Worm (Caenorhabditis elegans): ENCODE data around the gene H03E18.2.

Gene H03E18.2

DNA sequence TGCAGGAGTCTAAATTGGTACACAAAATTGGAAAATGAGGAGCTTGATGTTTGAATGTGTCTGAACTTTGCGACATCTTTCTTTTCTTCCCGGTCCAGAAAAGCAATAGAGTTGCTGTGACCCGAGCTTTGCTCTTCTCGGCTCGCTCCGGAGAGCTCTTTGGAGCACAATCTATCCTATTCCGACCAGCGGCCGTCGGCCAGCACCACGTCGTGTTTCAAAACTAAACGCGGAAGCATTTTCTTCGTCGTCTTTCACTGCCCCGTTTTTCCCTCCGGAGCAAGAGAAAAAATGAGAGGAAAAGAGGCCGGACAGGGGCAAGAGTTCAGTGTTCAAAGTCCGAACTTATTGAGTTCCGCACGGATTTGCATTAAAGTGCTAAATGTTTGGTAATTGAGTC is 41.3 kb downstream of the H03E18.2 start (continued):
- no peak for TF ChIP-seq php-3 (GFP tag; IDR thresholded peaks at IDR 0.05)
- peak; percentile 4 for TF ChIP-seq F37D6.2 (tag; optimal IDR thresholded peaks at IDR 0.05)
- no peak for TF ChIP-seq unc-130 (GFP tag; optimal IDR thresholded peaks at IDR 0.05)
- no peak for TF ChIP-seq Y48G9A.11 (GFP tag; IDR thresholded peaks at IDR 0.05)
- no peak for TF ChIP-seq attf-4 (tag; optimal IDR thresholded peaks at IDR 0.05)
- no peak for TF ChIP-seq snpc-4 (tag; optimal IDR thresholded peaks at IDR 0.05)
- no peak for TF ChIP-seq skn-1 (tag; optimal IDR thresholded peaks at IDR 0.05)
- no peak for TF ChIP-seq dmd-6 (GFP tag; IDR thresholded peaks at IDR 0.05)
- no peak for TF ChIP-seq daf-8 (GFP tag; IDR thresholded peaks at IDR 0.05)
- no peak for TF ChIP-seq ztf-7 (tag; optimal IDR thresholded peaks at IDR 0.05)
- TF ChIP-seq ZK546.5 (tag; optimal IDR thresholded peaks at IDR 0.05), result no peak
- no peak for TF ChIP-seq snpc-1.2 (GFP tag; IDR thresholded peaks at IDR 0.05)

DNA sequence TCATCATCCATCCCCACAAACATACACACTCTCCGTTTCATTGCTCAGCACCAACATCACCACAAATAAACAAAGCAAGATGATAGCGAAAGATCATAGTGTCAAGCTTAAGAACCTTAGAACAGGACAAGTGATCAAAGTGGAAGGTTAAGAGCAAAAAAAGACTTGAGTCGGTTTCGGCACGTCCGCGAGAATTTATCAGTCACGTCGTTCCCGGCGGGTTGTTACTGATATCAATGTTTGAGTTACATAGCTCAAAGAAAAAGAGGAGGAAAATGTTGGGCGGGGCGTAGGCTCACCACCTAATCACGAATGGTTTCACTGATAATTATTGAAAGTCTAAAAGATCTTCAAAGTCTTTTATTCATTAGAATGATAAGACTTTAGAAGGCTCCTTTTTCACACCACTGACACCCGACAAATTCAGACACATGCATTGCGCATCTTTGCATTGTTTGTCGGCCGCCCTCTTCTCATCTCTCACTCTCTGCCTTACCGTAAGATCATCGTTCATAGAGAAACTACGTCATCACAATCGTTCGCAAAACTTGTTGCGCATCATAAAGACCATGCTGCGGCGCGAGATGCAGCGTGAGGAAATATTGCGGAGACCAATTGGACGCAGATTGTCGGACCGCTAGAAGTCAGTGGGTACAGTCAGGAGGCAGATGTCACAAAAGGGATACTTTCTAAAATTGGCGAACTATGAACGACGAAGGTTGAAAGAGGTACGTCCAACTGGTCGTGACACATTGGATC is 43.1 kb downstream of the H03E18.2 start:
- TF ChIP-seq hlh-30 (tag; optimal IDR thresholded peaks at IDR 0.05; ENCODE audit: insufficient read depth) (peak; percentile 83), pqm-1 (tag; optimal IDR thresholded peaks at IDR 0.05) (peak; percentile 49), mxl-3 (GFP tag; optimal IDR thresholded peaks at IDR 0.05) (peak; percentile 93), mep-1 (tag; optimal IDR thresholded peaks at IDR 0.05) (peak; percentile 86), snpc-4 (tag; optimal IDR thresholded peaks at IDR 0.05) (no peak), Y75B8A.6 (GFP tag; IDR thresholded peaks at IDR 0.05) (no peak), spr-1 (tag; optimal IDR thresholded peaks at IDR 0.05) (peak; percentile 68), nhr-6 (tag; optimal IDR thresholded peaks at IDR 0.05) (peak; percentile 27), dmd-8 (GFP tag; IDR thresholded peaks at IDR 0.05) (no peak), dmd-6 (GFP tag; IDR thresholded peaks at IDR 0.05) (peak; percentile 13), nhr-48 (tag; optimal IDR thresholded peaks at IDR 0.05) (peak; percentile 98), duxl-1 (tag; optimal IDR thresholded peaks at IDR 0.05; ENCODE audit: poor library complexity) (peak; percentile 8), nhr-10 (tag; optimal IDR thresholded peaks at IDR 0.05) (peak; percentile 85), T26A8.4 (GFP tag; IDR thresholded peaks at IDR 0.05) (peak; percentile 41; the same call in 1 of the 2 replicates), zag-1 (tag; optimal IDR thresholded peaks at IDR 0.05) (peak; percentile 16), hif-1 (tag; optimal IDR thresholded peaks at IDR 0.05) (peak in 1 of 2 experiments; percentile 63), unc-62 (GFP tag; optimal IDR thresholded peaks at IDR 0.05 in 1 of 2) (peak in 1 of 2 experiments; percentile 100), unc-62 (tag; optimal IDR thresholded peaks at IDR 0.05) (no peak), T20F7.1 (GFP tag; optimal IDR thresholded peaks at IDR 0.05) (no peak), jun-1 (tag; optimal IDR thresholded peaks at IDR 0.05) (peak; percentile 26), hlh-11 (tag; optimal IDR thresholded peaks at IDR 0.05) (peak; percentile 95), lsy-2 (tag; optimal IDR thresholded peaks at IDR 0.05) (peak; percentile 58 to 75), lin-1 (GFP tag; IDR thresholded peaks at IDR 0.05) (no peak), dve-1 (tag; optimal IDR thresholded peaks at IDR 0.05; ENCODE audit: insufficient read depth) (peak; percentile 33), nhr-111 (GFP tag; optimal IDR thresholded peaks at IDR 0.05) (no peak), nhr-77 (tag; optimal IDR thresholded peaks at IDR 0.05) (peak; percentile 24), ama-1 (optimal IDR thresholded peaks at IDR 0.05) (no peak), arid-1 (GFP tag; conservative IDR thresholded peaks at IDR 0.05) (no peak), lin-15B (tag; optimal IDR thresholded peaks at IDR 0.05) (no peak), aha-1 (tag) (peak; percentile 98), ceh-20 (GFP tag; IDR thresholded peaks at IDR 0.05) (peak; percentile 39; the same call in 1 of the 2 replicates), nhr-28 (tag; optimal IDR thresholded peaks at IDR 0.05) (peak; percentile 80), nhr-11 (tag; optimal IDR thresholded peaks at IDR 0.05) (peak; percentile 22), nhr-25 (tag; optimal IDR thresholded peaks at IDR 0.05; ENCODE audit: borderline replicate concordance, insufficient read depth) (peak; percentile 86), mdt-29 (GFP tag; IDR thresholded peaks at IDR 0.05) (0 out of 2 replicates have a peak, but pooled peaks have one; percentile 38), mes-2 (tag; optimal IDR thresholded peaks at IDR 0.05; ENCODE audit: poor library complexity, severe bottlenecking) (peak; percentile 10), hmg-1.1 (GFP tag; IDR thresholded peaks at IDR 0.05) (no peak), set-16 (GFP tag; IDR thresholded peaks at IDR 0.05) (peak; percentile 15; the same call in 1 of the 2 replicates), tra-1 (GFP tag; IDR thresholded peaks at IDR 0.05) (peak; percentile 74)
